Fruit fly (Drosophila melanogaster) whole organism, prepupa: ENCODE results near the gene tai.
A peak's percentile ranks its signal among the peaks of the same experiment; 100 is the strongest.

Experiments
- CG11762 ChIP-seq: fragments of 200-800 bp; sonication (Bioruptor generic); optimal IDR thresholded peaks from 3 replicates; lab custom pipeline; 2016; ENCODE audit warnings: missing biosample characterization, missing genetic modification characterization; ENCODE audit not compliant: insufficient read depth
- CG3919 ChIP-seq: fragments of 200-800 bp; sonication (Bioruptor generic); optimal IDR thresholded peaks from 3 replicates; lab custom pipeline; 2016; ENCODE audit warnings: missing biosample characterization, missing genetic modification characterization
- Eip78C ChIP-seq: fragments of 200-800 bp; sonication (Bioruptor generic); peaks from one replicate; lab custom pipeline; 2016; ENCODE audit warnings: missing biosample characterization, missing genetic modification characterization
- Ets21C ChIP-seq: fragments of 200-800 bp; sonication (Bioruptor generic); optimal IDR thresholded peaks from 3 replicates; lab custom pipeline; 2016; ENCODE audit warnings: missing biosample characterization, missing genetic modification characterization
- Met ChIP-seq: fragments of 200-800 bp; sonication (Bioruptor generic); optimal IDR thresholded peaks from 3 replicates; lab custom pipeline; 2016; ENCODE audit warnings: missing biosample characterization, missing genetic modification characterization
- Sox102F ChIP-seq: fragments of 200-800 bp; sonication (Bioruptor generic); optimal IDR thresholded peaks from 2 replicates; lab custom pipeline; 2016; ENCODE audit warnings: missing biosample characterization, mild to moderate bottlenecking, missing genetic modification characterization
- fd59A ChIP-seq: fragments of 200-800 bp; sonication (Bioruptor generic); optimal IDR thresholded peaks from 2 replicates; lab custom pipeline; 2017; ENCODE audit warnings: missing biosample characterization, mild to moderate bottlenecking, missing genetic modification characterization, missing genetic modification reagents
- pdm3 ChIP-seq: fragments of 200-800 bp; sonication (Bioruptor generic); optimal IDR thresholded peaks from 3 replicates; lab custom pipeline; 2016; ENCODE audit warnings: missing biosample characterization, missing genetic modification characterization

DNA sequence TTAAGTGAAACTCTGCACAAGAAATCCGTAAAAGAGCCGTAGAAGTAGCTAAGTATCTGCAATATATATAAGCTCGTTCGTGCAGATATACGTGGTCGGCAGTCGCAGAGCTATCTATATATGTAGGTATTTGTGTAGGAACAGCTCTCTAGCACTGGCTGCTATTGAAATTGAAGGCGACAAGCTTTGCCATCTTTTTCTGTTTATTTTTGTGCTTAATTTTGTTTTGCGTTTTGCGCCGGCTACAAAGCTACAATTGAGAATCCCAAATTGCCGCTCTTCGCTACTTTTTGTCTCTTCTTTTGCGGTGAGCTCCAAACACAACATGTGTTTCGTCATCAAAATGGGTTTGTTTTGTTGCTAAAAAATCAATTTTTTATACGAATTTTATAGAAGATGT, 8.6 kb downstream of the tai start:
- peak; percentile 5 for TF ChIP-seq Met (GFP tag; lab: Kevin White, UChicago)
- TF ChIP-seq pdm3 (GFP tag; lab: Kevin White, UChicago): no peak
- no peak for TF ChIP-seq fd59A (GFP tag; lab: Kevin White, UChicago)
- TF ChIP-seq CG3919 (GFP tag; lab: Kevin White, UChicago): peak; percentile 4
- peak; percentile 70 for TF ChIP-seq Sox102F (GFP tag; lab: Kevin White, UChicago)
- peak; percentile 80 for TF ChIP-seq Eip78C
- TF ChIP-seq Ets21C (GFP tag; lab: Kevin White, UChicago): no peak
- no peak for TF ChIP-seq CG11762
